Worm (Caenorhabditis elegans) whole organism, young adult: ENCODE results near the gene T24H10.5.

Experiments
- F23B12.7 ChIP-seq: sonication (generic microtip); optimal IDR thresholded peaks from 2 replicates; lab custom pipeline; 2017; ENCODE audit warnings: missing genetic modification characterization, mild to moderate bottlenecking, missing compliant biosample characterization, antibody characterized with exemption, moderate library complexity; ENCODE audit not compliant: insufficient read depth
- F37B4.10 ChIP-seq: fragments of 200-800 bp; sonication (Bioruptor generic); IDR thresholded peaks from 2 replicates; pipeline ENCODE4 v1.3.6; 2022; ENCODE audit warnings: missing genetic modification characterization, missing compliant biosample characterization
- T26A5.8 ChIP-seq: sonication (generic microtip); optimal IDR thresholded peaks from 2 replicates; lab custom pipeline; 2016; ENCODE audit warnings: missing genetic modification characterization, missing compliant biosample characterization
- Y67H2A.10 ChIP-seq: fragments of 200-800 bp; sonication (Bioruptor generic); conservative IDR thresholded peaks from 2 replicates; pipeline ENCODE4 v1.3.6; 2022; ENCODE audit warnings: missing genetic modification reagents, missing genetic modification characterization, missing compliant biosample characterization
- bed-1 ChIP-seq: fragments of 200-800 bp; sonication (Bioruptor generic); IDR thresholded peaks from 2 replicates; pipeline ENCODE4 v1.3.6; 2022; ENCODE audit warnings: missing genetic modification reagents, missing genetic modification characterization, missing compliant biosample characterization
- ceh-40 ChIP-seq: fragments of 200-800 bp; sonication (Bioruptor generic); IDR thresholded peaks from 2 replicates; pipeline ENCODE4 v1.3.6; 2022; ENCODE audit warnings: missing genetic modification characterization, missing compliant biosample characterization
- ceh-79 ChIP-seq: sonication (generic microtip); optimal IDR thresholded peaks from 2 replicates; lab custom pipeline; 2017; ENCODE audit warnings: mild to moderate bottlenecking, missing genetic modification characterization, missing compliant biosample characterization
- ets-4 ChIP-seq: fragments of 200-800 bp; sonication (Bioruptor generic); optimal IDR thresholded peaks from 2 replicates; lab custom pipeline; 2018; ENCODE audit warnings: mild to moderate bottlenecking, missing genetic modification characterization, missing compliant biosample characterization
- gei-17 ChIP-seq: fragments of 200-800 bp; sonication (Bioruptor generic); optimal IDR thresholded peaks from 2 replicates; lab custom pipeline; 2018; ENCODE audit warnings: mild to moderate bottlenecking, missing genetic modification characterization, missing compliant biosample characterization
- lir-1 ChIP-seq: fragments of 200-800 bp; sonication (Bioruptor generic); conservative IDR thresholded peaks from 2 replicates; pipeline ENCODE4 v1.3.6; 2022; ENCODE audit warnings: missing genetic modification reagents, missing genetic modification characterization, missing compliant biosample characterization
- nfya-1 ChIP-seq: sonication (generic microtip); optimal IDR thresholded peaks from 2 replicates; lab custom pipeline; 2017; ENCODE audit warnings: antibody characterized with exemption, missing compliant biosample characterization, missing genetic modification characterization, borderline replicate concordance; ENCODE audit not compliant: insufficient read depth
- nhr-179 ChIP-seq: sonication (generic microtip); optimal IDR thresholded peaks from 2 replicates; lab custom pipeline; 2016; ENCODE audit warnings: mild to moderate bottlenecking, missing genetic modification characterization, missing compliant biosample characterization
- rpc-1 ChIP-seq, 2 experiments: fragments of 150-350 bp in 1 of 2; sonication (generic microtip) in 1 of 2; optimal IDR thresholded peaks; 2 replicates each; lab custom pipeline; 2014 to 2018; ENCODE audit warnings: missing biosample characterization in 1 of 2, missing genetic modification characterization in 1 of 2, missing genetic modification reagents in 1 of 2, missing genotype in 1 of 2
- snpc-4 ChIP-seq, 5 experiments: fragments of 150-350 bp in 1 of 5; sonication (generic microtip) in 4 of 5; optimal IDR thresholded peaks; 2 replicates each; lab custom pipeline; 2014 to 2018; ENCODE audit warnings: missing genetic modification characterization in 5 of 5, missing biosample characterization in 3 of 5, antibody characterized with exemption in 2 of 5, mild to moderate bottlenecking in 2 of 5, missing compliant biosample characterization in 2 of 5, missing genotype in 2 of 5, moderate library complexity in 2 of 5, missing genetic modification reagents in 1 of 5
- ztf-25 ChIP-seq: fragments of 200-800 bp; sonication (Bioruptor generic); IDR thresholded peaks from 2 replicates; pipeline ENCODE4 v1.3.6; 2022; ENCODE audit warnings: missing genetic modification reagents, missing genetic modification characterization, missing compliant biosample characterization
- ztf-28 ChIP-seq: fragments of 200-800 bp; sonication (Bioruptor generic); IDR thresholded peaks from 2 replicates; pipeline ENCODE4 v1.3.6; 2022; ENCODE audit warnings: missing genetic modification reagents, missing genetic modification characterization, missing compliant biosample characterization

Gene T24H10.5

DNA sequence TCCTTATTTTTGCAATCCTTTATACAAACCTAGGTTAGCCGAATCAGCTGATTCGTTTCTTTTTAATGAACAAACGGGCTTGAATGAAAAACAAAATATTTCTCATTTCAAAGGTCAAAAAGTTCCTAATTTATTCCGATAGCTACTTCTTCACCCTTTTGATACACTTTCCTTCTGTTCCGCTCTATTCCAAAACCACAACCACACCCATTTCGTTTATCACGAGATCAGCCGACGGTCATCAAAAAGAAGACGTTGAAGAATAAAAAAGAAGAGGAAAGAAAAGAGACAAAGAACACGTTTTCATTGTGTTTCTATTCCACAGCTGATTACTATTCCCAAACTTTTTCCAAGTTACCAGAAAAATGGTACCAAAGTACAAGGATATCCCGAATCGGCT, 47.2 kb downstream of the T24H10.5 start:
- TF ChIP-seq F23B12.7 (tag; lab: Kevin White, UChicago), result no peak
- no peak for TF ChIP-seq ets-4
- no peak for TF ChIP-seq nhr-179 (tag; lab: Kevin White, UChicago)
- no peak for TF ChIP-seq T26A5.8
- no peak for TF ChIP-seq F37B4.10 (GFP tag; lab: Robert Waterston, UW)
- TF ChIP-seq rpc-1 (optimal IDR thresholded peaks at IDR 0.05; lab: Kevin White, UChicago), result no peak
- no peak for TF ChIP-seq rpc-1 (tag; optimal IDR thresholded peaks at IDR 0.05; lab: Kevin White, UChicago)
- no peak for TF ChIP-seq ztf-28 (GFP tag; lab: Robert Waterston, UW)
- TF ChIP-seq ztf-25 (GFP tag; lab: Robert Waterston, UW), result no peak
- TF ChIP-seq Y67H2A.10 (GFP tag; lab: Robert Waterston, UW), result no peak
- TF ChIP-seq lir-1 (GFP tag; lab: Robert Waterston, UW), result no peak

DNA sequence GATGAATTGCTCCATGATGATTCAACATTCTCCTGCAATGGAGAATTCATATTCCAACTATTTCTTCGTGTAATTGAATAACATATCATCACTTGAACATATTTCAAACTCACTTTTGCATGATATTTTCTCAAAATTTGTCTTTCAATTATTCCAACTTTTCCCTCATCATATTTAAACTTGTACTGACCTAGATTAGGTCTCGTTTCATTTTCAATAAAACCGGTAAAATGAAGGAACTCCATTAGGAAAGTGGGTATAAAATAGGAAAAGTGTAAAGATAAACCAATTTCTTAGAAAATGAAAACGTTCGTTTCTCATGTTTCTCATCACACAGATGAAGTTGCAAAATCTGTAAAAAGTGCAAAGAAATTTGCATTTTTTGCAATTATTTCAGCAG, 51.3 kb downstream of the T24H10.5 start, which contains the start of gene col-78:
Gene col-78, plus strand, starts transcription at position 301 of the 400 bp plus-strand sequence.
- TF ChIP-seq snpc-4 (GFP tag; optimal IDR thresholded peaks at IDR 0.05; lab: Kevin White, UChicago), result no peak
- TF ChIP-seq snpc-4 (tag; optimal IDR thresholded peaks at IDR 0.05; lab: Kevin White, UChicago), result no peak
- no peak for TF ChIP-seq ceh-79 (tag; lab: Kevin White, UChicago)
- no peak for TF ChIP-seq ceh-40 (GFP tag; lab: Robert Waterston, UW)
- no peak for TF ChIP-seq bed-1 (GFP tag; lab: Robert Waterston, UW)

DNA sequence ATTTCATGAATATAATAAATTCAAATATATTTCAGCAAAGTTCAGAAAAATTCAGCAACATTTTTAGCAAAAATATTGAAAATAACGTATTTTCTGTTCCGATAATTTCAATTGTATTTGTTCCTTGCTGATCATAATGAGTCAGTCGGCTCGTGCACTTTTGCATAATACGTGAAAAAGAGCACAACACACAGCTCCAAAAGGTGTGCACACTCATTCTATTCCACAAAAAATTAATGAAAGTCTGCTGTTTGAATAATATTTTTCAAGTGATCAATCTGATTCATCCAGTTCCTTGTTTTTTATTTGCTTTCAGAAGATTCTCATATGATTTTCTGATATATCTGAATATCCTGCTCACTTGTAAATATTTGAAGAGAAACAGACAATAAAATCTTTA, 53.4 kb downstream of the T24H10.5 start:
- no peak for TF ChIP-seq gei-17 (GFP tag; lab: Kevin White, UChicago)
- no peak for TF ChIP-seq nfya-1 (tag; lab: Kevin White, UChicago)
